Fruit fly (Drosophila melanogaster) whole organism, adult: ENCODE data around the gene CG13856.

Source experiments
- CG11617 ChIP-seq: fragments of 200-800 bp; sonication (Bioruptor generic); optimal IDR thresholded peaks from 2 replicates; lab custom pipeline; 2017; ENCODE audit warnings: mild to moderate bottlenecking, missing biosample characterization, missing genetic modification reagents, missing genetic modification characterization
- CG12768 ChIP-seq: fragments of 200-800 bp; sonication (Bioruptor generic); optimal IDR thresholded peaks from 2 replicates; lab custom pipeline; 2017; ENCODE audit warnings: missing biosample characterization, missing genetic modification characterization, mild to moderate bottlenecking, moderate library complexity, missing genetic modification reagents
- CG14711 ChIP-seq: fragments of 200-800 bp; sonication (Bioruptor generic); optimal IDR thresholded peaks from 2 replicates; lab custom pipeline; 2018; ENCODE audit warnings: missing biosample characterization, mild to moderate bottlenecking, missing genetic modification characterization, moderate library complexity
- CG1620 ChIP-seq: fragments of 200-800 bp; sonication (Bioruptor generic); optimal IDR thresholded peaks from 2 replicates; lab custom pipeline; 2016; ENCODE audit warnings: missing biosample characterization, missing genetic modification characterization
- CG33017 ChIP-seq: fragments of 200-800 bp; sonication (Bioruptor generic); optimal IDR thresholded peaks from 2 replicates; lab custom pipeline; 2018; ENCODE audit warnings: missing biosample characterization, mild to moderate bottlenecking, missing genetic modification characterization, moderate library complexity
- CG5204 ChIP-seq: fragments of 200-800 bp; sonication (Bioruptor generic); optimal IDR thresholded peaks from 2 replicates; lab custom pipeline; 2016; ENCODE audit warnings: missing biosample characterization, missing genetic modification characterization
- CG7045 ChIP-seq: fragments of 200-800 bp; sonication (Bioruptor generic); optimal IDR thresholded peaks from 2 replicates; lab custom pipeline; 2017; ENCODE audit warnings: missing biosample characterization, mild to moderate bottlenecking, missing genetic modification characterization
- CG7101 ChIP-seq: fragments of 200-800 bp; sonication (Bioruptor generic); optimal IDR thresholded peaks from 2 replicates; lab custom pipeline; 2018; ENCODE audit warnings: missing biosample characterization, mild to moderate bottlenecking, missing genetic modification characterization, moderate library complexity
- Clk ChIP-seq: fragments of 200-800 bp; sonication (Bioruptor generic); optimal IDR thresholded peaks from 2 replicates; lab custom pipeline; 2017; ENCODE audit warnings: missing biosample characterization, missing genetic modification characterization
- Crg-1 ChIP-seq: fragments of 200-800 bp; sonication (Bioruptor generic); optimal IDR thresholded peaks from 2 replicates; lab custom pipeline; 2016; ENCODE audit warnings: missing biosample characterization, missing genetic modification characterization
- Hr96 ChIP-seq: fragments of 200-800 bp; sonication (Bioruptor generic); optimal IDR thresholded peaks from 2 replicates; lab custom pipeline; 2016; ENCODE audit warnings: missing biosample characterization, missing genetic modification characterization
- Mnt ChIP-seq: fragments of 200-800 bp; sonication (Bioruptor generic); optimal IDR thresholded peaks from 2 replicates; lab custom pipeline; 2016; ENCODE audit warnings: missing biosample characterization, mild to moderate bottlenecking, missing genetic modification characterization
- bab1 ChIP-seq: fragments of 200-800 bp; sonication (Bioruptor generic); optimal IDR thresholded peaks from 3 replicates; lab custom pipeline; 2019; ENCODE audit warnings: missing biosample characterization, mild to moderate bottlenecking, missing genetic modification characterization, moderate library complexity
- cic ChIP-seq: fragments of 200-800 bp; sonication (Bioruptor generic); optimal IDR thresholded peaks from 2 replicates; lab custom pipeline; 2017; ENCODE audit warnings: missing biosample characterization, mild to moderate bottlenecking, missing genetic modification characterization, moderate library complexity
- cnc ChIP-seq, 2 experiments: fragments of >200 bp; optimal IDR thresholded peaks; 2 replicates each; lab custom pipeline; 2017
- kay ChIP-seq: fragments of 200-800 bp; sonication (Bioruptor generic); peaks from one replicate; lab custom pipeline; 2016; ENCODE audit warnings: missing biosample characterization, missing genetic modification characterization, borderline replicate concordance
- ovo ChIP-seq: fragments of 200-800 bp; sonication (Bioruptor generic); optimal IDR thresholded peaks from 2 replicates; lab custom pipeline; 2016; ENCODE audit warnings: missing biosample characterization, missing genetic modification characterization
- pad ChIP-seq: fragments of 200-800 bp; sonication (Bioruptor generic); optimal IDR thresholded peaks from 3 replicates; lab custom pipeline; 2017; ENCODE audit warnings: missing biosample characterization, missing genetic modification characterization, mild to moderate bottlenecking, moderate library complexity, missing genetic modification reagents
- tj ChIP-seq: fragments of 200-800 bp; sonication (Bioruptor generic); optimal IDR thresholded peaks from 3 replicates; lab custom pipeline; 2017; ENCODE audit warnings: missing biosample characterization, mild to moderate bottlenecking, missing genetic modification characterization, moderate library complexity
- toe ChIP-seq: fragments of 200-800 bp; sonication (Bioruptor generic); optimal IDR thresholded peaks from 2 replicates; lab custom pipeline; 2016; ENCODE audit warnings: missing biosample characterization, missing genetic modification characterization

CG13856 gene

DNA sequence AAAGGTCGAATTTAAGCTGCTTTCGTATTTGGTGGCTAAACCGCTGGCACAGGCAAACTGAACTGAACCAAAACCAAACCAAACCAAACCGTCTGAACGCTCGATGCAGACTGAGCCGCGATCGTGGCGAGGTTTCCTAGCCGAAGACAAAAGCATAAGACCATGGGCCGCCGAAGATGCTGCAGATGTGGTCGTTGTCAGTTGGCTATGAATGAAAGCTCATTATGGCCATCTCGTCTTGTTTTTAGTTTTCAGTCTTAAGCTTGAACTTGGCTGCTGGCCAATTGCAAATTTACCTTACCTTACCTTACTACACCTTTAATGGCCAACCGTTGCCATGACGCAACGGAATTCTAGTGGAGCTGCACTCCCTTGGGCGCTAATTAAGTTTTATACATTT lies 33.6 kb downstream of the CG13856 start, which contains the start of gene CG13847:
CG13847 (minus strand) TSS at position 101 of the 400 bp plus-strand sequence.
- TF ChIP-seq kay (GFP tag; lab: Kevin White, UChicago): no peak
- TF ChIP-seq cnc (optimal IDR thresholded peaks at IDR 0.05; lab: Kevin White, UChicago): no peak
- no peak for TF ChIP-seq Hr96 (GFP tag; lab: Kevin White, UChicago)
- no peak for TF ChIP-seq Crg-1 (GFP tag; lab: Kevin White, UChicago)
- TF ChIP-seq bab1 (GFP tag; lab: Kevin White, UChicago): no peak
- TF ChIP-seq tj (GFP tag; lab: Kevin White, UChicago): no peak
- no peak for TF ChIP-seq CG11617

DNA sequence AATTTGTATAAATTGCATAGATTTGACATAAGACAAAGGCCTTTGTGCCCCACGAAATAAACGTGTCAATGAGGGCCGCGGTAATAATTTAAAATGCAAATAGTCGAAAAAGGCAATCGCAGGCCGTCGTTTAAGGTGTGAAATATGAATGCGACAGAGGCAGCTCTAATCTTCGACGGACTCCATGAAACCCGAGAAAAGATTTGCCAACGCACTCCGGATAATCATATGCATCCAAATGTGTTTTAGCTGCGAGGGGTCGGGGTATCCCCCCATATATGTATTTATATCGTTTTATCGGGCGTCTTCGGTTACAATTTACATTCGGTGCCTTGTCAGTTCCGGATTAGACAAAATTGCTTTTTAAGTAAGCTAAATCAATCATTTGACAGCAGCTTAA lies 35.8 kb downstream of the CG13856 start:
- no peak for TF ChIP-seq pad (GFP tag; lab: Kevin White, UChicago)
- no peak for TF ChIP-seq CG1620 (GFP tag; lab: Kevin White, UChicago)
- TF ChIP-seq CG7045: no peak
- no peak for TF ChIP-seq CG11617

dm6 chr3R:22446493-22446892 lies 44.0 kb downstream of the CG13856 start, which contains the start of gene CG12499:
Gene CG12499, minus strand, starts transcription at chr3R:22446587.
- TF ChIP-seq CG12768 (GFP tag; lab: Kevin White, UChicago) (no peak), bab1 (GFP tag; lab: Kevin White, UChicago) (peak; percentile 3), Mnt (GFP tag; lab: Kevin White, UChicago) (peak; percentile 93), CG14711 (tag; lab: Kevin White, UChicago) (no peak), kay (GFP tag; lab: Kevin White, UChicago) (peak; percentile 93), pad (GFP tag; lab: Kevin White, UChicago) (no peak), CG5204 (no peak)

- no peak for TF ChIP-seq CG5204
- TF ChIP-seq CG14711 (tag; lab: Kevin White, UChicago): no peak
- TF ChIP-seq CG12768 (GFP tag; lab: Kevin White, UChicago): peak; percentile 48
- no peak for TF ChIP-seq tj (GFP tag; lab: Kevin White, UChicago)
- peak; percentile 62 for TF ChIP-seq kay (GFP tag; lab: Kevin White, UChicago)
- peak; percentile 52 for TF ChIP-seq CG7101 (tag; lab: Kevin White, UChicago)
- no peak for TF ChIP-seq bab1 (GFP tag; lab: Kevin White, UChicago)
- TF ChIP-seq CG11617: no peak
- TF ChIP-seq ovo (GFP tag; lab: Kevin White, UChicago): no peak
- TF ChIP-seq Hr96 (GFP tag; lab: Kevin White, UChicago): peak; percentile 9
- peak; percentile 75 for TF ChIP-seq Mnt (GFP tag; lab: Kevin White, UChicago)
- no peak for TF ChIP-seq Clk (GFP tag; lab: Kevin White, UChicago)
- peak; percentile 14 for TF ChIP-seq pad (GFP tag; lab: Kevin White, UChicago)
- TF ChIP-seq CG1620 (GFP tag; lab: Kevin White, UChicago): no peak
- TF ChIP-seq cic (GFP tag; lab: Kevin White, UChicago): peak; percentile 87
- peak; percentile 15 for TF ChIP-seq toe (GFP tag; lab: Kevin White, UChicago)
- TF ChIP-seq CG7045: no peak
- no peak for TF ChIP-seq Crg-1 (GFP tag; lab: Kevin White, UChicago)
- TF ChIP-seq CG33017 (tag; lab: Kevin White, UChicago): peak; percentile 38
- TF ChIP-seq cnc (optimal IDR thresholded peaks at IDR 0.05; lab: Kevin White, UChicago): no peak
Measured at dm6 chr3R:22447195-22447873, 44.9 kb downstream of the CG13856 start, which contains the start of gene CG34288. Gene CG34288, minus strand, starts transcription at chr3R:22447263.

DNA sequence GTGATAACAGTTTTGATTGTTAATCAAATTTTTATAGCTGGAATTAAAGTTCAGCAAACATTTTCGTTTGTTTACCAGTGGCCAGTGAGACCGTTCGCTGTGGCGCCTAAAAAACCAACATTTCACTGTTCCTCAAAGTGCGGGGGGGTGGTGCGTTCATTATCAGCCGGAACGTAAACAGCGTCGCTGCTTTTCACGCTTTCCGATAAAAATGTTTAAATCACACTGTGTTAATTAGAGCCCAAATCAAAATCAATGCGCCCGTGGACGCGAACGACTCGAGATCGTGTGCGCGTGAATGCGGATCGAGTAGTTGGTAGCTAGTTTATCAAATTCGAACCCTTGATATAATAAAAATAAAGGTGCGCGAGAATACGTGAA lies 45.4 kb downstream of the CG13856 start, which contains the start of gene CG34376:
CG34376 (plus strand) TSS at position 226 of the 381 bp plus-strand sequence.
- TF ChIP-seq CG7045: no peak
- TF ChIP-seq CG14711 (tag; lab: Kevin White, UChicago): no peak
- TF ChIP-seq ovo (GFP tag; lab: Kevin White, UChicago): no peak
- no peak for TF ChIP-seq cnc (optimal IDR thresholded peaks at IDR 0.05; lab: Kevin White, UChicago)
- no peak for TF ChIP-seq CG1620 (GFP tag; lab: Kevin White, UChicago)
- peak; percentile 48 for TF ChIP-seq bab1 (GFP tag; lab: Kevin White, UChicago)
- TF ChIP-seq kay (GFP tag; lab: Kevin White, UChicago): no peak
- TF ChIP-seq toe (GFP tag; lab: Kevin White, UChicago): no peak
- TF ChIP-seq CG5204: peak; percentile 8
- TF ChIP-seq Crg-1 (GFP tag; lab: Kevin White, UChicago): peak; percentile 27
- peak; percentile 61 for TF ChIP-seq Hr96 (GFP tag; lab: Kevin White, UChicago)
- TF ChIP-seq CG11617: peak; percentile 21
- peak; percentile 15 for TF ChIP-seq CG7101 (tag; lab: Kevin White, UChicago)
- peak; percentile 79 for TF ChIP-seq Mnt (GFP tag; lab: Kevin White, UChicago)
- no peak for TF ChIP-seq Clk (GFP tag; lab: Kevin White, UChicago)
- TF ChIP-seq CG33017 (tag; lab: Kevin White, UChicago): no peak
- TF ChIP-seq CG12768 (GFP tag; lab: Kevin White, UChicago): peak; percentile 74
- TF ChIP-seq tj (GFP tag; lab: Kevin White, UChicago): no peak
- peak; percentile 60 for TF ChIP-seq cic (GFP tag; lab: Kevin White, UChicago)
- TF ChIP-seq pad (GFP tag; lab: Kevin White, UChicago): no peak

dm6 chr3R:22449871-22450424 lies 47.5 kb downstream of the CG13856 start:
- TF ChIP-seq kay (GFP tag; lab: Kevin White, UChicago) (no peak), CG12768 (GFP tag; lab: Kevin White, UChicago) (no peak), CG1620 (GFP tag; lab: Kevin White, UChicago) (no peak), cnc (optimal IDR thresholded peaks at IDR 0.05; lab: Kevin White, UChicago) (no peak), cic (GFP tag; lab: Kevin White, UChicago) (no peak), bab1 (GFP tag; lab: Kevin White, UChicago) (no peak), CG11617 (no peak), CG14711 (tag; lab: Kevin White, UChicago) (no peak), CG33017 (tag; lab: Kevin White, UChicago) (no peak), Hr96 (GFP tag; lab: Kevin White, UChicago) (no peak), Crg-1 (GFP tag; lab: Kevin White, UChicago) (no peak), Mnt (GFP tag; lab: Kevin White, UChicago) (no peak), CG5204 (no peak), CG7101 (tag; lab: Kevin White, UChicago) (no peak), CG7045 (no peak), pad (GFP tag; lab: Kevin White, UChicago) (no peak), Clk (GFP tag; lab: Kevin White, UChicago) (no peak)
